Worm (Caenorhabditis elegans): ENCODE data around the gene F42A10.9.
"Not testable (repeated sequence)": the region's sequence is repeated elsewhere in the genome, so short reads cannot be mapped to it uniquely, and the experiment has no call there.

DNA sequence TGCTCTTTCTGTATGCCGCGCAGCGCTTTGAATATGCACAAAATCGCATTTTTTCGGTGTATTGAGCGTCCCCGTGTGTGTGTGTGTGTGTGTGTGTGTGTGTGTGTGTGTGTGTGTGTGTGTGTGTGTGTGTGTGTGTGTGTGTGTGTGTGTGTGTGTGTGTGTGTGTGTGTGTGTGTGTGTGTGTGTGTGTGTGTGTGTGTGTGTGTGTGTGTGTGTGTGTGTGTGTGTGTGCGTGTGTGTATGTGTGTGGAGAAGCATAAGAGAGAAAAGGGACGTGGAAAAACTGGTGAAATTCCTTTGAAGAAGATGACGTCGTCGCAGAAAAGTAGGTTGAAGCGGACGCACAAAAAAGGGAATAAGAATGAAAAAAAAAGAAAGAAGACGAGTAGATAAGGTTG lies 31.0 kb upstream of the F42A10.9 start:
- TF ChIP-seq ces-1 (GFP tag; optimal IDR thresholded peaks at IDR 0.05); zag-1 (tag; optimal IDR thresholded peaks at IDR 0.05); nhr-25 (tag; optimal IDR thresholded peaks at IDR 0.05; ENCODE audit: borderline replicate concordance, insufficient read depth); zip-2 (tag; optimal IDR thresholded peaks at IDR 0.05); Y48G9A.11 (GFP tag; IDR thresholded peaks at IDR 0.05); unc-62 (tag; optimal IDR thresholded peaks at IDR 0.05); vab-7 (GFP tag; IDR thresholded peaks at IDR 0.05); unc-130 (GFP tag; optimal IDR thresholded peaks at IDR 0.05): not testable (repeated sequence)
- TF ChIP-seq hlh-11 (tag; optimal IDR thresholded peaks at IDR 0.05) (peak; percentile 83), unc-62 (GFP tag; optimal IDR thresholded peaks at IDR 0.05 in 1 of 2) (peak in 1 of 2 experiments; percentile 11)
